Worm (Caenorhabditis elegans) whole organism, early embryonic: ENCODE data around the gene col-117.

Experiments used
- B0310.2 ChIP-seq: sonication (generic microtip); optimal IDR thresholded peaks from 2 replicates; lab custom pipeline; 2016; ENCODE audit warnings: mild to moderate bottlenecking, missing genetic modification characterization, missing compliant biosample characterization
- F13C5.2 ChIP-seq: sonication (generic microtip); optimal IDR thresholded peaks from 2 replicates; lab custom pipeline; 2017; ENCODE audit warnings: mild to moderate bottlenecking, missing genetic modification characterization, inconsistent platforms, missing compliant biosample characterization
- aly-1 ChIP-seq: sonication (generic microtip); optimal IDR thresholded peaks from 2 replicates; lab custom pipeline; 2016; ENCODE audit warnings: missing genetic modification characterization, missing compliant biosample characterization
- ama-1 ChIP-seq: fragments of 150-350 bp; optimal IDR thresholded peaks from 2 replicates; lab custom pipeline; 2014
- ceh-13 ChIP-seq: fragments of 200-800 bp; sonication (Bioruptor generic); optimal IDR thresholded peaks from 2 replicates; lab custom pipeline; 2018; ENCODE audit warnings: mild to moderate bottlenecking, missing genetic modification characterization, missing compliant biosample characterization
- ceh-36 ChIP-seq: sonication (generic microtip); optimal IDR thresholded peaks from 2 replicates; lab custom pipeline; 2016; ENCODE audit warnings: missing genetic modification characterization, inconsistent platforms, missing compliant biosample characterization
- ets-7 ChIP-seq: sonication (generic microtip); optimal IDR thresholded peaks from 2 replicates; lab custom pipeline; 2016; ENCODE audit warnings: missing genotype, missing genetic modification characterization, missing compliant biosample characterization
- flt-1 ChIP-seq: fragments of 200-800 bp; sonication (Bioruptor generic); IDR thresholded peaks from 2 replicates; pipeline ENCODE4 v1.3.6; 2022; ENCODE audit warnings: missing genetic modification characterization, missing compliant biosample characterization
- hmbx-1 ChIP-seq: sonication (generic microtip); optimal IDR thresholded peaks from 2 replicates; lab custom pipeline; 2016; ENCODE audit warnings: mild to moderate bottlenecking, missing genetic modification characterization, missing compliant biosample characterization
- hmg-4 ChIP-seq: fragments of 200-800 bp; sonication (Bioruptor generic); optimal IDR thresholded peaks from 2 replicates; lab custom pipeline; 2018; ENCODE audit warnings: mild to moderate bottlenecking, missing genetic modification characterization, missing compliant biosample characterization
- hnd-1 ChIP-seq: sonication (generic microtip); optimal IDR thresholded peaks from 2 replicates; lab custom pipeline; 2016; ENCODE audit warnings: missing genetic modification characterization, missing compliant biosample characterization
- pes-1 ChIP-seq: fragments of 200-800 bp; sonication (Bioruptor generic); IDR thresholded peaks from 2 replicates; pipeline ENCODE4 v1.3.6; 2022; ENCODE audit warnings: missing genetic modification reagents, missing genetic modification characterization, missing compliant biosample characterization
- scrt-1 ChIP-seq: fragments of 200-800 bp; sonication (Bioruptor generic); IDR thresholded peaks from 2 replicates; pipeline ENCODE4 v1.3.6; 2022; ENCODE audit warnings: missing genetic modification characterization, missing compliant biosample characterization
- sea-1 ChIP-seq: fragments of 200-800 bp; sonication (Bioruptor generic); conservative IDR thresholded peaks from 2 replicates; pipeline ENCODE4 v1.3.6; 2022; ENCODE audit warnings: missing genetic modification characterization, missing compliant biosample characterization
- tbx-11 ChIP-seq: fragments of 200-800 bp; sonication (Bioruptor generic); IDR thresholded peaks from 2 replicates; pipeline ENCODE4 v1.3.6; 2022; ENCODE audit warnings: missing genetic modification characterization, missing compliant biosample characterization
- tbx-37 ChIP-seq: fragments of 200-800 bp; sonication (Bioruptor generic); conservative IDR thresholded peaks from 2 replicates; pipeline ENCODE4 v1.3.6; 2022; ENCODE audit warnings: missing genetic modification reagents, missing genetic modification characterization, missing compliant biosample characterization
- tra-4 ChIP-seq: sonication (generic microtip); optimal IDR thresholded peaks from 2 replicates; lab custom pipeline; 2017; ENCODE audit warnings: missing genetic modification characterization, missing compliant biosample characterization

The col-117 gene

ce11 chrIV:8855963-8856362 lies 32.0 kb upstream of the col-117 start, which contains the start of gene T11B7.5:
Gene T11B7.5, minus strand, starts transcription at chrIV:8856063.
- TF ChIP-seq ama-1 (lab: Kevin White, UChicago), result no peak
- TF ChIP-seq tra-4 (tag; lab: Kevin White, UChicago), result no peak
- no peak for TF ChIP-seq sea-1 (GFP tag; lab: Robert Waterston, UW)
- TF ChIP-seq B0310.2 (tag; lab: Kevin White, UChicago), result no peak
- TF ChIP-seq tbx-37 (GFP tag; lab: Robert Waterston, UW), result no peak
- TF ChIP-seq pes-1 (GFP tag; lab: Robert Waterston, UW), result no peak
- no peak for TF ChIP-seq tbx-11 (GFP tag; lab: Robert Waterston, UW)
- TF ChIP-seq ceh-36 (tag; lab: Kevin White, UChicago), result no peak
- no peak for TF ChIP-seq ets-7 (tag; lab: Kevin White, UChicago)
- TF ChIP-seq hmg-4 (GFP tag; lab: Kevin White, UChicago), result no peak
- no peak for TF ChIP-seq aly-1
- no peak for TF ChIP-seq hnd-1 (tag; lab: Kevin White, UChicago)
- no peak for TF ChIP-seq flt-1 (GFP tag; lab: Robert Waterston, UW)
- no peak for TF ChIP-seq hmbx-1
- no peak for TF ChIP-seq scrt-1 (GFP tag; lab: Robert Waterston, UW)
- TF ChIP-seq F13C5.2, result no peak
- TF ChIP-seq ceh-13, result no peak

DNA sequence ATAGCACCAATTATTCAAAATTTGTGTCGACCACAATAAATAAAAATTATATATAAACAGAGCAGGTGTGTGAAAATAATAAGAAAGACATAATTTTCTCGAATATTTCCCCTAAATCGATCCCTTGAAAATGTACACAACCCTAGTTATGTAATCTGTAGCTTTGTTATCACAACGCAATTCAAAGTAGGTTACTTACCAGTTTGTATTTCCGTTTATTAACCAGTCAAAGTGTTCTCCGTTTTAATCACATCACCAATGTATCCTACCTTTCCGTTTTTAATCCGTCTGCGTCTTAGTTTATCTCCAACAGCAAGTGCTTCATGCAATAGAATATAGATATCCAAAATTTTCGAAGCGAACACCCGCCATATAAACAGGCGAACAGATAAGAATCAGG lies 29.3 kb upstream of the col-117 start:
- no peak for TF ChIP-seq scrt-1 (GFP tag; lab: Robert Waterston, UW)
- TF ChIP-seq flt-1 (GFP tag; lab: Robert Waterston, UW), result no peak
- TF ChIP-seq pes-1 (GFP tag; lab: Robert Waterston, UW), result no peak
- TF ChIP-seq tra-4 (tag; lab: Kevin White, UChicago), result no peak
- no peak for TF ChIP-seq sea-1 (GFP tag; lab: Robert Waterston, UW)
- no peak for TF ChIP-seq F13C5.2
- TF ChIP-seq B0310.2 (tag; lab: Kevin White, UChicago), result no peak

- TF ChIP-seq B0310.2 (tag; lab: Kevin White, UChicago) (no peak), tra-4 (tag; lab: Kevin White, UChicago) (no peak), flt-1 (GFP tag; lab: Robert Waterston, UW) (no peak), hmg-4 (GFP tag; lab: Kevin White, UChicago) (no peak), ceh-36 (tag; lab: Kevin White, UChicago) (no peak), aly-1 (no peak), ets-7 (tag; lab: Kevin White, UChicago) (no peak), hnd-1 (tag; lab: Kevin White, UChicago) (no peak), tbx-11 (GFP tag; lab: Robert Waterston, UW) (no peak), hmbx-1 (no peak), scrt-1 (GFP tag; lab: Robert Waterston, UW) (no peak), ceh-13 (no peak), F13C5.2 (no peak), pes-1 (GFP tag; lab: Robert Waterston, UW) (no peak), tbx-37 (GFP tag; lab: Robert Waterston, UW) (no peak), sea-1 (GFP tag; lab: Robert Waterston, UW) (no peak), ama-1 (lab: Kevin White, UChicago) (no peak)
These were observed 28.2 kb upstream of the col-117 start, which contains the start of gene alp-1 for ce11 chrIV:8852194-8852593. Gene alp-1, plus strand, starts transcription at chrIV:8852494.

DNA sequence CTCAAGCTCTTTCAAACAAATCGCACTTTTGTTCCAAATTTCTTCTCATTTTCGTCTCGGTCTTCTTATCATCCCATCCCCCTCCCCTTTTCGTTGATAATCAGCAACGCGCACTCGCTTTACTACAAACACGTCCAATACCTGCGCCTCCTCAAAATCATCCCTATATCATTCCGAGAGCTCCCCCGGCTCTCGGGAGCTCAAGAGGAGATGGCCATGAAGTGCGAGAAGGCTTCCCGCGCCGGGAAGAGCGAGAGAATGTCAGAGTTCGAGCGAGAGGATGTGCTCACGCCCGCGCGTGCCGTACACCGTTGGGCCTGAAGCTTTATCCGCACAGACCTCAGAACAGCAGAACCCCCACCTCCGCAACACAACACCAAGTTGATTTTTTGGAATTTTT lies 26.8 kb upstream of the col-117 start:
- TF ChIP-seq aly-1 (peak; percentile 48), F13C5.2 (no peak)

DNA sequence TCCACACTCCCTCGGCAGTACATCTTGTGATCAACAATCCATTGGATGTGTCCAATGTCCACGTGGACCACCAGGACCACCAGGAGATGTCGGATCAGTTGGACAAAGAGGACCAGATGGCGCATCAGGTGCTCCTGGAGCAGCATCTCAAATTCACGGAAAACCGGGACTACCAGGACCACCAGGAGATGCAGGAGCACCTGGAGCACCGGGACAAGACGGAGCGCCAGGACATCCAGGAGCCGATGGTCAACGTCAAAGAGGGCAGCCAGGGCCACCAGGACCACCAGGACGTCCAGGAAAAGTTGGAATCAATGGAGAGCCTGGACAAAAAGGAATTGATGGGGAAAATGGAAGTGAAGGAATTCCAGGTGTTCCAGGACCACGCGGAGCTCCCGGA lies 25.0 kb upstream of the col-117 start:
- no peak for TF ChIP-seq aly-1
- TF ChIP-seq tbx-37 (GFP tag; lab: Robert Waterston, UW), result no peak
- no peak for TF ChIP-seq ets-7 (tag; lab: Kevin White, UChicago)
- no peak for TF ChIP-seq hmbx-1
- TF ChIP-seq pes-1 (GFP tag; lab: Robert Waterston, UW), result no peak
- no peak for TF ChIP-seq ceh-36 (tag; lab: Kevin White, UChicago)
- TF ChIP-seq B0310.2 (tag; lab: Kevin White, UChicago), result no peak
- TF ChIP-seq tbx-11 (GFP tag; lab: Robert Waterston, UW), result no peak
- TF ChIP-seq scrt-1 (GFP tag; lab: Robert Waterston, UW), result no peak
- TF ChIP-seq hmg-4 (GFP tag; lab: Kevin White, UChicago), result no peak
- TF ChIP-seq ama-1 (lab: Kevin White, UChicago), result no peak
- no peak for TF ChIP-seq F13C5.2
- TF ChIP-seq tra-4 (tag; lab: Kevin White, UChicago), result no peak
- TF ChIP-seq hnd-1 (tag; lab: Kevin White, UChicago), result no peak
- TF ChIP-seq ceh-13, result no peak
- no peak for TF ChIP-seq sea-1 (GFP tag; lab: Robert Waterston, UW)
- TF ChIP-seq flt-1 (GFP tag; lab: Robert Waterston, UW), result no peak

DNA sequence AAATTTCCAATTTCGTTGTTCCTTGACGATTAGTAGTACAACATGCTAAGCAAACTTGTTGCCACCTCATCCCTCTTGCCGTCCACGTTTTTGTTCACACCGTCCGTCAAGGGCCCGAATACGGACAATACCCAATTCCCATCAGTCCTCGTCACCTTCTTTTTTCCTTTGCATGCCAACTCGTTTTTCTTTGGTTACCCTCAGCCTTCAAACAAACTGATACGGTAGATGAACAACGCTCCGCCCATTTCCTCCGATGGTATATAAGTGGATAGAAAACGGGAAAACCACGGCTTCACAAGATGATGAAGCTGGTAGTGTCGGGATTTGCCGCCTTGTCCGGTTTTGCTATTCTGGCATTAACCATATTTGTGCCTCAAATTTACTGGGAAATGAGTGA lies 23.9 kb upstream of the col-117 start, which contains the start of gene col-118:
col-118 (plus strand) TSS at position 301 of the 400 bp plus-strand sequence.
- TF ChIP-seq tra-4 (tag; lab: Kevin White, UChicago) (no peak), ets-7 (tag; lab: Kevin White, UChicago) (no peak), ceh-36 (tag; lab: Kevin White, UChicago) (no peak), scrt-1 (GFP tag; lab: Robert Waterston, UW) (no peak), tbx-11 (GFP tag; lab: Robert Waterston, UW) (no peak)

ce11 chrIV:8845922-8846321 lies 21.9 kb upstream of the col-117 start:
- TF ChIP-seq hmbx-1, result no peak
- no peak for TF ChIP-seq hmg-4 (GFP tag; lab: Kevin White, UChicago)
- TF ChIP-seq ama-1 (lab: Kevin White, UChicago), result no peak
- no peak for TF ChIP-seq F13C5.2
- TF ChIP-seq ceh-36 (tag; lab: Kevin White, UChicago), result no peak
- TF ChIP-seq flt-1 (GFP tag; lab: Robert Waterston, UW), result no peak
- no peak for TF ChIP-seq tbx-11 (GFP tag; lab: Robert Waterston, UW)
- TF ChIP-seq B0310.2 (tag; lab: Kevin White, UChicago), result no peak
- no peak for TF ChIP-seq hnd-1 (tag; lab: Kevin White, UChicago)
- TF ChIP-seq scrt-1 (GFP tag; lab: Robert Waterston, UW), result no peak
- no peak for TF ChIP-seq tra-4 (tag; lab: Kevin White, UChicago)
- TF ChIP-seq sea-1 (GFP tag; lab: Robert Waterston, UW), result no peak
- TF ChIP-seq pes-1 (GFP tag; lab: Robert Waterston, UW), result no peak
- TF ChIP-seq tbx-37 (GFP tag; lab: Robert Waterston, UW), result no peak
- TF ChIP-seq ceh-13, result no peak
- TF ChIP-seq aly-1, result no peak
